Fruit fly (Drosophila melanogaster) whole organism, embryonic: ENCODE measurements around the gene alphaCOP.
A peak's percentile ranks its signal among the peaks of the same experiment; 100 is the strongest.

Experiments used
- Awh ChIP-seq: fragments of 200-800 bp; sonication (Bioruptor generic); IDR thresholded peaks from 2 replicates; pipeline ENCODE4, ENCODE4 v1.3.6; 2022; ENCODE audit warnings: missing biosample characterization, missing genetic modification characterization
- BEAF-32 ChIP-seq: fragments of 200-800 bp; sonication (Bioruptor generic); optimal IDR thresholded peaks from 3 replicates; lab custom pipeline; 2017; ENCODE audit warnings: missing biosample characterization, missing genetic modification characterization, mild to moderate bottlenecking, moderate library complexity, missing genetic modification reagents
- Blimp-1 ChIP-seq: fragments of 200-800 bp; sonication (Bioruptor generic); optimal IDR thresholded peaks from 3 replicates; lab custom pipeline; 2018; ENCODE audit warnings: missing biosample characterization, missing genetic modification characterization, mild to moderate bottlenecking, moderate library complexity, missing genetic modification reagents
- Bteb2 ChIP-seq: fragments of 200-800 bp; sonication (Bioruptor generic); optimal IDR thresholded peaks from 2 replicates; lab custom pipeline; 2016; ENCODE audit warnings: missing biosample characterization, missing genetic modification characterization
- CG10147 ChIP-seq: fragments of 200-800 bp; sonication (Bioruptor generic); optimal IDR thresholded peaks from 2 replicates; lab custom pipeline; 2019; ENCODE audit warnings: missing biosample characterization, mild to moderate bottlenecking, missing genetic modification characterization, moderate library complexity
- CG1024 ChIP-seq: fragments of 200-800 bp; sonication (Bioruptor generic); IDR thresholded peaks from 2 replicates; pipeline ENCODE4 v1.3.6; 2022; ENCODE audit warnings: missing biosample characterization, missing genetic modification characterization
- CG11093 ChIP-seq: fragments of 200-800 bp; sonication (Bioruptor generic); IDR thresholded peaks from 3 replicates; pipeline ENCODE4 v1.3.6; 2022; ENCODE audit warnings: missing biosample characterization, missing genetic modification characterization
- CG11504 ChIP-seq: fragments of 200-800 bp; sonication (Bioruptor generic); optimal IDR thresholded peaks from 3 replicates; lab custom pipeline; 2019; ENCODE audit warnings: missing biosample characterization, mild to moderate bottlenecking, missing genetic modification characterization, moderate library complexity
- CG1233 ChIP-seq: fragments of 200-800 bp; sonication (Bioruptor generic); optimal IDR thresholded peaks from 4 replicates; lab custom pipeline; 2018; ENCODE audit warnings: missing biosample characterization, mild to moderate bottlenecking, missing genetic modification characterization
- CG12391 ChIP-seq: fragments of 200-800 bp; sonication (Bioruptor generic); optimal IDR thresholded peaks from 3 replicates; lab custom pipeline; 2018; ENCODE audit warnings: missing biosample characterization, mild to moderate bottlenecking, missing genetic modification characterization, moderate library complexity
- CG16815 ChIP-seq: fragments of 200-800 bp; sonication (Bioruptor generic); optimal IDR thresholded peaks from 3 replicates; lab custom pipeline; 2017; ENCODE audit warnings: missing biosample characterization, mild to moderate bottlenecking, missing genetic modification characterization
- CG18476 ChIP-seq: fragments of 200-800 bp; sonication (Bioruptor generic); optimal IDR thresholded peaks from 2 replicates; lab custom pipeline; 2016; ENCODE audit warnings: missing biosample characterization, mild to moderate bottlenecking, missing genetic modification characterization
- CG18619 ChIP-seq: fragments of 200-800 bp; sonication (Bioruptor generic); optimal IDR thresholded peaks from 3 replicates; lab custom pipeline; 2017; ENCODE audit warnings: missing biosample characterization, mild to moderate bottlenecking, missing genetic modification characterization
- CG3065 ChIP-seq: fragments of 200-800 bp; sonication (Bioruptor generic); optimal IDR thresholded peaks from 2 replicates; lab custom pipeline; 2016; ENCODE audit warnings: missing biosample characterization, missing genetic modification characterization
- CG34376 ChIP-seq: fragments of 200-800 bp; sonication (Bioruptor generic); optimal IDR thresholded peaks from 2 replicates; lab custom pipeline; 2018; ENCODE audit warnings: missing biosample characterization, mild to moderate bottlenecking, missing genetic modification characterization
- CG3838 ChIP-seq: fragments of 200-800 bp; sonication (Bioruptor generic); optimal IDR thresholded peaks from 3 replicates; lab custom pipeline; 2016; ENCODE audit warnings: missing biosample characterization, missing genetic modification characterization
- CG8089 ChIP-seq: fragments of 200-800 bp; sonication (Bioruptor generic); optimal IDR thresholded peaks from 3 replicates; lab custom pipeline; 2016; ENCODE audit warnings: missing biosample characterization, missing genetic modification characterization
- CoRest ChIP-seq: fragments of 200-800 bp; sonication (Bioruptor generic); optimal IDR thresholded peaks from 3 replicates; lab custom pipeline; 2018; ENCODE audit warnings: missing biosample characterization, mild to moderate bottlenecking, missing genetic modification characterization, moderate library complexity
- CrebB ChIP-seq: fragments of 200-800 bp; sonication (Bioruptor generic); optimal IDR thresholded peaks from 3 replicates; lab custom pipeline; 2018; ENCODE audit warnings: missing biosample characterization, mild to moderate bottlenecking, missing genetic modification characterization
- Eip74EF ChIP-seq, 2 experiments: fragments of 200-800 bp in 1 of 2; fragments of >200 bp in 1 of 2; sonication (Bioruptor generic) in 1 of 2; optimal IDR thresholded peaks; 2 replicates each; lab custom pipeline; 2017 to 2019; ENCODE audit warnings: missing biosample characterization in 2 of 2, missing genetic modification characterization in 2 of 2, mild to moderate bottlenecking in 1 of 2, moderate library complexity in 1 of 2
- GATAe ChIP-seq: fragments of 200-800 bp; sonication (Bioruptor generic); conservative IDR thresholded peaks from 2 replicates; pipeline ENCODE4 v1.3.6; 2022; ENCODE audit warnings: missing biosample characterization, missing genetic modification characterization
- HLH54F ChIP-seq: fragments of 200-800 bp; sonication (Bioruptor generic); optimal IDR thresholded peaks from 3 replicates; lab custom pipeline; 2016; ENCODE audit warnings: missing biosample characterization, missing genetic modification characterization
- Hmr ChIP-seq: fragments of 200-800 bp; sonication (Bioruptor generic); optimal IDR thresholded peaks from 3 replicates; lab custom pipeline; 2017; ENCODE audit warnings: mild to moderate bottlenecking, missing biosample characterization, missing genetic modification reagents, missing genetic modification characterization
- Kr ChIP-seq: fragments of 200-800 bp; sonication (Bioruptor generic); optimal IDR thresholded peaks from 2 replicates; lab custom pipeline; 2017; ENCODE audit warnings: missing biosample characterization, mild to moderate bottlenecking, missing genetic modification characterization
- Mes4 ChIP-seq: fragments of 200-800 bp; sonication (Bioruptor generic); optimal IDR thresholded peaks from 2 replicates; lab custom pipeline; 2016; ENCODE audit warnings: missing biosample characterization, missing genetic modification characterization
- NC2α ChIP-seq: fragments of 200-800 bp; sonication (Bioruptor generic); optimal IDR thresholded peaks from 2 replicates; lab custom pipeline; 2016; ENCODE audit warnings: missing biosample characterization, missing genetic modification characterization
- NK7.1 ChIP-seq: fragments of 200-800 bp; sonication (Bioruptor generic); optimal IDR thresholded peaks from 3 replicates; lab custom pipeline; 2016; ENCODE audit warnings: missing biosample characterization, missing genetic modification characterization
- Scr ChIP-seq: fragments of 200-800 bp; sonication (Bioruptor generic); IDR thresholded peaks from 2 replicates; pipeline ENCODE4 v1.3.6; 2022; ENCODE audit warnings: missing biosample characterization, missing genetic modification characterization; ENCODE audit not compliant: partially characterized antibody
- Spps ChIP-seq: fragments of 200-800 bp; sonication (Bioruptor generic); optimal IDR thresholded peaks from 2 replicates; lab custom pipeline; 2018; ENCODE audit warnings: missing biosample characterization, mild to moderate bottlenecking, missing genetic modification characterization
- Stat92E ChIP-seq, 3 experiments: fragments of >200 bp in 2 of 3; fragments of 200-800 bp in 1 of 3; sonication (Bioruptor generic) in 1 of 3; optimal IDR thresholded peaks; 2 replicates each; lab custom pipeline; 2017 to 2019; ENCODE audit warnings: missing biosample characterization in 3 of 3, missing genetic modification characterization in 3 of 3, mild to moderate bottlenecking in 1 of 3, moderate library complexity in 1 of 3
- TFAM ChIP-seq: fragments of 200-800 bp; sonication (Bioruptor generic); optimal IDR thresholded peaks from 2 replicates; lab custom pipeline; 2017; ENCODE audit warnings: missing biosample characterization, missing genetic modification characterization, inconsistent platforms
- Xrp1 ChIP-seq: fragments of 200-800 bp; sonication (Bioruptor generic); IDR thresholded peaks from 2 replicates; pipeline ENCODE4 v1.3.6; 2022; ENCODE audit warnings: missing biosample characterization, missing genetic modification characterization
- ac ChIP-seq: fragments of 200-800 bp; sonication (Bioruptor generic); optimal IDR thresholded peaks from 3 replicates; lab custom pipeline; 2017; ENCODE audit warnings: missing biosample characterization, mild to moderate bottlenecking, missing genetic modification characterization
- chinmo ChIP-seq: fragments of 200-800 bp; sonication (Bioruptor generic); IDR thresholded peaks from 4 replicates; pipeline ENCODE4 v1.3.6; 2022; ENCODE audit warnings: missing biosample characterization, missing genetic modification characterization; ENCODE audit not compliant: partially characterized antibody
- fd64A ChIP-seq: fragments of 200-800 bp; sonication (Bioruptor generic); optimal IDR thresholded peaks from 3 replicates; lab custom pipeline; 2018; ENCODE audit warnings: missing biosample characterization, mild to moderate bottlenecking, missing genetic modification characterization
- gce ChIP-seq: fragments of 200-800 bp; sonication (Bioruptor generic); IDR thresholded peaks from 3 replicates; pipeline ENCODE4 v1.3.6; 2022; ENCODE audit warnings: missing biosample characterization, missing genetic modification characterization
- her ChIP-seq: fragments of 200-800 bp; sonication (Bioruptor generic); optimal IDR thresholded peaks from 2 replicates; lab custom pipeline; 2016; ENCODE audit warnings: missing biosample characterization, missing genetic modification characterization
- insv ChIP-seq, 2 experiments: fragments of 200-800 bp; sonication (Bioruptor generic); optimal IDR thresholded peaks; 3 replicates each; lab custom pipeline; 2016 to 2018; ENCODE audit warnings: missing biosample characterization in 2 of 2, missing genetic modification characterization in 2 of 2
- oc ChIP-seq: fragments of 200-800 bp; sonication (Bioruptor generic); optimal IDR thresholded peaks from 2 replicates; lab custom pipeline; 2018; ENCODE audit warnings: missing biosample characterization, mild to moderate bottlenecking, missing genetic modification characterization, moderate library complexity
- onecut ChIP-seq: fragments of 200-800 bp; sonication (Bioruptor generic); IDR thresholded peaks from 2 replicates; pipeline ENCODE4 v1.3.6; 2022; ENCODE audit warnings: missing biosample characterization, missing genetic modification characterization
- pnt ChIP-seq: fragments of 200-800 bp; sonication (Bioruptor generic); optimal IDR thresholded peaks from 3 replicates; lab custom pipeline; 2016; ENCODE audit warnings: missing biosample characterization, missing genetic modification characterization
- pum ChIP-seq: fragments of 200-800 bp; sonication (Bioruptor generic); optimal IDR thresholded peaks from 2 replicates; lab custom pipeline; 2016; ENCODE audit warnings: missing biosample characterization, missing genetic modification characterization
- row ChIP-seq: fragments of 200-800 bp; sonication (Bioruptor generic); IDR thresholded peaks from 3 replicates; pipeline ENCODE4 v1.3.6; 2022; ENCODE audit warnings: missing biosample characterization, missing genetic modification characterization
- sim ChIP-seq: fragments of 200-800 bp; sonication (Bioruptor generic); IDR thresholded peaks from 2 replicates; pipeline ENCODE4 v1.3.6; 2022; ENCODE audit warnings: missing biosample characterization, missing genetic modification characterization
- sob ChIP-seq: fragments of 200-800 bp; sonication (Bioruptor generic); IDR thresholded peaks from 2 replicates; pipeline ENCODE4 v1.3.6; 2022; ENCODE audit warnings: missing biosample characterization, missing genetic modification characterization
- sqz ChIP-seq: fragments of 200-800 bp; sonication (Bioruptor generic); optimal IDR thresholded peaks from 3 replicates; lab custom pipeline; 2018; ENCODE audit warnings: missing biosample characterization, mild to moderate bottlenecking, missing genetic modification characterization
- tgo ChIP-seq: fragments of 200-800 bp; sonication (Bioruptor generic); IDR thresholded peaks from 3 replicates; pipeline ENCODE4 v1.3.6; 2022; ENCODE audit warnings: missing biosample characterization, missing genetic modification characterization
- tup ChIP-seq: fragments of 200-800 bp; sonication (Bioruptor generic); optimal IDR thresholded peaks from 2 replicates; lab custom pipeline; 2016; ENCODE audit warnings: missing biosample characterization, mild to moderate bottlenecking, missing genetic modification characterization, moderate library complexity

The alphaCOP gene

dm6 chr3L:1602064-1602832 is 42.8 kb downstream of the alphaCOP start, which contains the start of gene CG12104 (continued):
- TF ChIP-seq CG1024 (no peak), CG3065 (no peak), CG18619 (GFP tag; lab: Kevin White, UChicago) (no peak), chinmo (GFP tag; lab: Robert Waterston, UW) (peak; percentile 70; the same call in 1 of the 4 replicates), Blimp-1 (GFP tag; lab: Kevin White, UChicago) (no peak), CG11504 (no peak), pnt (GFP tag; lab: Kevin White, UChicago) (no peak), GATAe (GFP tag; lab: Robert Waterston, UW) (peak; percentile 96), CG18476 (GFP tag; lab: Kevin White, UChicago) (no peak), sqz (GFP tag; lab: Kevin White, UChicago) (no peak), CG3838 (no peak), tup (GFP tag; lab: Kevin White, UChicago) (no peak), Bteb2 (GFP tag; lab: Kevin White, UChicago) (no peak), CG8089 (GFP tag; lab: Kevin White, UChicago) (no peak), row (GFP tag; lab: Robert Waterston, UW) (peak; percentile 71), BEAF-32 (GFP tag; lab: Kevin White, UChicago) (peak; percentile 12), CoRest (tag; lab: Kevin White, UChicago) (peak; percentile 42), sim (no peak), ac (GFP tag; lab: Kevin White, UChicago) (no peak), Eip74EF (GFP tag; optimal IDR thresholded peaks at IDR 0.05; lab: Kevin White, UChicago) (no peak), NC2α (no peak), Mes4 (GFP tag; lab: Kevin White, UChicago) (no peak), her (GFP tag; lab: Kevin White, UChicago) (no peak), TFAM (GFP tag; lab: Kevin White, UChicago) (no peak), tgo (GFP tag; lab: Robert Waterston, UW) (no peak), Xrp1 (GFP tag; lab: Robert Waterston, UW) (no peak), CG34376 (peak; percentile 55), CG16815 (no peak), sob (GFP tag; lab: Robert Waterston, UW) (0 out of 2 replicates have a peak, but pooled peaks have one; percentile 14), CrebB (tag; lab: Kevin White, UChicago) (no peak), Kr (GFP tag; lab: Kevin White, UChicago) (no peak), Hmr (GFP tag; lab: Kevin White, UChicago) (peak; percentile 51), CG11093 (GFP tag; lab: Robert Waterston, UW) (no peak), onecut (GFP tag; lab: Robert Waterston, UW) (no peak), gce (GFP tag; lab: Robert Waterston, UW) (no peak), insv (GFP tag; optimal IDR thresholded peaks at IDR 0.05; lab: Kevin White, UChicago) (no peak), NK7.1 (GFP tag; lab: Kevin White, UChicago) (no peak), fd64A (no peak), Stat92E (GFP tag; optimal IDR thresholded peaks at IDR 0.05; lab: Kevin White, UChicago) (no peak), CG12391 (peak; percentile 37), Spps (no peak), CG1233 (peak; percentile 38), Scr (GFP tag; lab: Robert Waterston, UW) (peak; percentile 21; the same call in 1 of the 2 replicates), HLH54F (GFP tag; lab: Kevin White, UChicago) (no peak), Awh (GFP tag; lab: Robert Waterston, UW) (no peak), oc (no peak), CG10147 (GFP tag; lab: Kevin White, UChicago) (no peak), pum (GFP tag; lab: Kevin White, UChicago) (no peak)
